Worm (Caenorhabditis elegans): ENCODE measurements around the gene C09B7.2.

DNA sequence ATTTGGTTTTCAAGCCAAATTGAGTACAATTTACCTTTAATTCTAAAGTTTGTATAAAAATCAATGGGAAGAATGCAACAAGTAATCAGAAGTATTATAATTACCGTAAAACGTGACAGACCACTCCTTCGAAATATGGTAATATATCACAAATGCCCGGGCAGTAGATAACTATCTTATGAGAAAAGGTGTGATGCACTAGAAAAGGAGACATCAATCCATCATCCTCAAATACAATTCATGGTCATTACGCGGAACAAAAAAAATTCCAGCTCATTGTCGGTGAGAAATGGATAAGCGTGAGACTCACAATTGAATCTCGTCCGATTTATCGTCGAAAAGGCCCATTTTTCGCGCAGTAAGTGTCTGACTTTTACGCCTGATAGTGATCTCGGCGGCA, 41.3 kb downstream of the C09B7.2 start:
- TF ChIP-seq dao-5 (tag; optimal IDR thresholded peaks at IDR 0.05): no peak
- TF ChIP-seq him-1 (tag; optimal IDR thresholded peaks at IDR 0.05): no peak

Measured in whole organism, L4/young adult.